Worm (Caenorhabditis elegans) whole organism, L4/young adult: ENCODE measurements around the gene F01D5.7.
A peak's percentile ranks its signal among the peaks of the same experiment; 100 is the strongest.

Experiments
- W03F9.2 ChIP-seq: fragments of 150-350 bp; optimal IDR thresholded peaks from 2 replicates; lab custom pipeline; 2014; ENCODE audit warnings: missing biosample characterization, missing genetic modification characterization
- dao-5 ChIP-seq: sonication (generic microtip); optimal IDR thresholded peaks from 2 replicates; lab custom pipeline; 2016; ENCODE audit warnings: missing genotype, missing genetic modification characterization, moderate library complexity, missing compliant biosample characterization
- him-1 ChIP-seq: sonication (generic microtip); optimal IDR thresholded peaks from 2 replicates; lab custom pipeline; 2016; ENCODE audit warnings: missing genotype, missing genetic modification reagents, missing genetic modification characterization, missing compliant biosample characterization

The F01D5.7 gene

ce11 chrII:14042836-14043604, 34.6 kb downstream of the F01D5.7 start:
- TF ChIP-seq dao-5 (tag; lab: Kevin White, UChicago): no peak

DNA sequence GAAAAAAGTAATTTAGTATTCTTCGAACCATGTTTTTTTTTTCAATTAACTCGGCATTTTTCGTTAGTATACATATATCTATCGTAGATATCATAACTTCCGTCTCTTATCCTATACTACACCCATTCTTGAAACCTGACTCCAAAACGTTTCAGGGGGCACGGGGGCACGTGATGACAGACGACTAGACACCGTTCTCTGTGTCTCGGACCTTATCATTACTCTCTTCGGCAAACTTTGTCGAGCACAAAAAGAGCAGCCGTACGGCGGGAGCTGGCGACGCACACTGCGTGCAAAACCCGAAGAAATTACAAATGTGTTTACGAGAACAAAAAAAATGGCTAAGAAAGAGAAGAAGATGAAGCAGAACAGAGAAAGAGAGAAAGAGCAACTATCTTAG, 35.7 kb downstream of the F01D5.7 start:
- TF ChIP-seq W03F9.2 (tag; lab: Kevin White, UChicago) (peak; percentile 33), dao-5 (tag; lab: Kevin White, UChicago) (no peak), him-1 (tag; lab: Kevin White, UChicago) (peak; percentile 83)

DNA sequence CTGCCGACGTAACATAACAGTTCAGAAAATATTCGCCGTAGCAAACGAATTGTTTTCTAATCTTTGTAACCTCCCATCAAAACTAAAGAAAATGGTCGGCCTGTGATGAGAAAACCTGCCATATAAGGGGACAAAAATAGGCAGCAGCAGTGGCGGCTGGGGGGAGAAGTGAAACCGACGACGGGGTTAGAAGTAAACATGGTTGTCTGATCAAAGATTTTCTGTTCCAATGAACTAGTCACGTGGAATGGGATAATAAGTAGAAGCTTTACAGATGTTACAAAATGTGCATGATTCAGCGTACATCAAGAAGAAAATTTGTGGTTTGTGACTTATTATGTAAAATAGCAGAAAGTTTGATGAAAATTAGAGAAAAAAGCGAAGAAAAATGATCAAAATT, 36.8 kb downstream of the F01D5.7 start:
- no peak for TF ChIP-seq him-1 (tag; lab: Kevin White, UChicago)
- TF ChIP-seq dao-5 (tag; lab: Kevin White, UChicago): no peak
- no peak for TF ChIP-seq W03F9.2 (tag; lab: Kevin White, UChicago)

ce11 chrII:14045934-14046470, 37.5 kb downstream of the F01D5.7 start:
- TF ChIP-seq W03F9.2 (tag; lab: Kevin White, UChicago) (no peak), him-1 (tag; lab: Kevin White, UChicago) (no peak), dao-5 (tag; lab: Kevin White, UChicago) (no peak)

- TF ChIP-seq dao-5 (tag; lab: Kevin White, UChicago): no peak
These were observed 38.0 kb downstream of the F01D5.7 start for ce11 chrII:14046491-14046890.

DNA sequence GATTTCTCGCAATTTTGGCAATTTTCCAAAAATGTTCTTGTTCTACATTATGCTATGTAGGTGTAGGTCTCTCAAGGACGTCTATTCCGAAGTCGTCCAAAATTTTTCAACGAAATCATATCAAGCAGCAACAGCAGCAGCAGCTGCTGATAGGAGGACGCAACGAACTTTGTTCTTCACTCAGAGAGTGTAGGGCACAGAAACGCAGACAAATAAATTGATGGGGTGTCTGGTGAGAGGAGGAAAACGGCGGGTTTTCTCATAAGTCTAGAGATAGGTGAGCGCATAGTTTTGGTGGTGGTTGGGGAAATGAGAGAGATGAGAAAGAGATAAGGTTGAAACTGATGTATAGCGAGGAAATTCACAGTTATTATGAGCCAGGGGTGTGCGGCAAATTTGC, 40.6 kb downstream of the F01D5.7 start:
- no peak for TF ChIP-seq W03F9.2 (tag; lab: Kevin White, UChicago)
- no peak for TF ChIP-seq him-1 (tag; lab: Kevin White, UChicago)
- no peak for TF ChIP-seq dao-5 (tag; lab: Kevin White, UChicago)

DNA sequence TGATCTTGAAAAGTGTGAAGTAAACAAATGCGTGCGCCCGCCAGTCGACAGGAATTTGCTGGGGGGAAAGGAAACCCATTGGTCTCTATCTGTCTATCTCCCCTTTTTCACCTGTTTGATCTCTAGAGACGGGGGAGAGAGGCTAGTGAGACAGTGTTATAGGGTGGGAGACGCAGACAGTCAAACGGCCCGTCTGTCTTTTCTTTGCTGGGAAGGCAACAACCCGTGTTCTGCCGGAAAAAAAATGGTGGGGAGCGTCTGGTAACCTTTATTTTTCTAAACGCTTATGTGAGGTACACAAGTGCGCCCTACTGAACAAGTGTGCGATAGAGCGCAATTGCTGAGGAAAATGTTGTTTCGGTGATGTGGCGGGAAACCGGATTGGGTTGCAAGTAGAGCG, 42.0 kb downstream of the F01D5.7 start:
- TF ChIP-seq dao-5 (tag; lab: Kevin White, UChicago) (no peak), W03F9.2 (tag; lab: Kevin White, UChicago) (no peak), him-1 (tag; lab: Kevin White, UChicago) (no peak)

DNA sequence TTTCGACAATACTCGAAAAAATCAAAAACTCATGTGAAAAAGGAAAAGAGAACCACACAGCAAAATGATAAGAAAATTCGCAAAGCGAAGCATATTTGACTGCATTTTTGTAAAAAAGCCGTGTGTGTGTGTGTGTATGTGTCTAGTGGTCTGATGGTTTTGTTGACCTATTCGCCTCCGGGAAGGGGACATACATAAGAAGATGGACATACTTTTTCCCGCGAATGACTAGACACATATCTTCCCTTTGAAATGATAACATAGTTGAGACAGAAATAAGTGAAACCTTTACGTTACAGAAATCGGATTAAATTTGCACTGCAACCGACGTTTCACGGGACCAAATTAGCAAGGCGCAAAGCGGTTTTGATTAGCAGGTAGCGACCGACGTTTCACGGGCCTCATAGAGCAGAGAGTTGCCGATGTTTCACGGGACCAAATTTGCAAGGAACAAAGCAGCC, 43.0 kb downstream of the F01D5.7 start:
- TF ChIP-seq him-1 (tag; lab: Kevin White, UChicago): no peak
- TF ChIP-seq dao-5 (tag; lab: Kevin White, UChicago): no peak
- no peak for TF ChIP-seq W03F9.2 (tag; lab: Kevin White, UChicago)

DNA sequence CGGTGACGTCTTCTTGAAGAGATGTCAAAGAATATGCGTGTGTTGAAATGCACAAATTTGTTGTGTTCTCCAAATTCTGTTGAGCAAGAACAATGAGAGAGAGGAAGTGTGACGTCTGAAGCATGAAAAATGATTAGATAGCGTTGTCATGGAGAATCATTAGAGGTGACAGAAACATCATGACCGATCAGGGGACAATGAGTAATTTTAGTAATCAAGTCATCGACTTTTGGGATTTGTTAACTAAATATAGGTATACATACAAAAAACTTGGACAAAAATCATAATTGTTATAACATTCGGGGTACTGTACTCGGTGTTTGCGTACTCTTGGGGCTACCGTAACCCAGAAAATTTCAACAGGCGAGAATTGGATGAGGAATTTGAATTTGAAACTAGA, 43.7 kb downstream of the F01D5.7 start, which contains the start of gene daf-5:
TSS of gene daf-5 (minus strand) at position 101 of the 400 bp plus-strand sequence.
- TF ChIP-seq dao-5 (tag; lab: Kevin White, UChicago): no peak
- no peak for TF ChIP-seq W03F9.2 (tag; lab: Kevin White, UChicago)
- TF ChIP-seq him-1 (tag; lab: Kevin White, UChicago): no peak

ce11 chrII:14053141-14053540, 44.7 kb downstream of the F01D5.7 start:
- no peak for TF ChIP-seq dao-5 (tag; lab: Kevin White, UChicago)
- no peak for TF ChIP-seq W03F9.2 (tag; lab: Kevin White, UChicago)
- no peak for TF ChIP-seq him-1 (tag; lab: Kevin White, UChicago)

DNA sequence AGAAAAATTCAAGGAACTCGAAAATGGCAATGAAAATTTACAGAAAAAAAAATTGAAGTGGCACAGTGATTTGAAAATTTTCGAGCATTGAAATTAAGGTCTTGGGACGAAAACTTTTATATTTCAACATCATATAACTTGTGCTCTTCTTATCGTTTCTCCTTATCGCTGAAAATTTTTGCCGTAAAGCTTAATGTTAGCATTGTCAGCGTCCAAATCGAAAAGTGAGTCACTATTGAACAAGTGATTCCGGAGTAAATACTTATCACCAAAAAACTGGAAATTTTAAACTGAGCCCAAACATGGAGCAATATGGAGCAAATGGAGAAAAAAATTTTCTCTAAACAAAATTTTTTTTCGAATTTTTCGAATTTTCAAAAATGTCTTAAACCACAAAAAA, 47.3 kb downstream of the F01D5.7 start:
- TF ChIP-seq dao-5 (tag; lab: Kevin White, UChicago): no peak
- no peak for TF ChIP-seq him-1 (tag; lab: Kevin White, UChicago)
- TF ChIP-seq W03F9.2 (tag; lab: Kevin White, UChicago): no peak

- peak; percentile 39 for TF ChIP-seq him-1 (tag; lab: Kevin White, UChicago)
- TF ChIP-seq dao-5 (tag; lab: Kevin White, UChicago): no peak
- peak; percentile 93 for TF ChIP-seq W03F9.2 (tag; lab: Kevin White, UChicago)
These were observed 51.3 kb downstream of the F01D5.7 start, which contains the start of gene rpb-11 for ce11 chrII:14059767-14060166. rpb-11 (plus strand) TSS chrII:14060085.
